Fruit fly (Drosophila melanogaster): ENCODE results near the gene shtd.

The shtd gene

DNA sequence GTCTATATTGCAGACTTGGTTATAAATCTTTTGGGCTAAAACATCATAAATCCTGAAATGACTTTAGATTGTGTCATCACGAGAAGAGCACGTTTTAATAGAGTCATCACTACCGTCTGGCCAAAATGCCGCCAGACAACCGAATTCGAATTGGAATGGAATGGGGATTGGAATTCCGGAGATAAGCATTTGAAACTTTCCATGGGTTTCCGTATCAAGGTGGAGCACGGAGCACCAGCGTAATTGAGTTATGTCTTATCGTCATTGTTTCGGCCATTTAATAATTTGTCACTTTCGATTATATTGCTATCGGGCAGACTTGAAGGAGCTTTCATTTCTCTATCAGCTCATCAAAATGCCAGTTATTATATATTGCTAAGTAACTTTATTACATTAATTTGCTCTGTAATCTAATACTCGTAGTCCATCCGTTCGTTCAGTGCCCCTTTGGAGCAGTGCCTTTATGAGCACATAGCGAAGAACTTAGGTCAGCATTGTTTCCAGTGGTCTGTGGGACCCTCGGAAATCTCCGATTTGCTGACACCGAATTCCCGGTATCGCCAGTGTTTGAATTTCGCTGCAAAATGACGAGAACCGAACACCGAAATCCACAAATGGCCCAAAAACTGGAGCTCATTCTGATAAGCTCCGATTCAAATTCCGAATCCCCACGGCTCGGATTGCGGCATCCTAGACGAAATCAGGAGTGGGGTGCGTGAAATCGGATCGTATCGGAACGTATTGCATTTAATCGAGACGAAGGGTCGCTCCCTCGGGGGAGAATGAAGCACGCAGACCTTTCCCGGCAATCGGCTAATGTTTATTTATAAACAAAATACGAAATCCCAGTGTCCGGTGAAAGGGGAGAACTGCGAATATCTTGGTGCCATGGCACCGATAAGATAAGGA is 38.0 kb upstream of the shtd start (continued):
- TF ChIP-seq corto (GFP tag; optimal IDR thresholded peaks at IDR 0.05) (no peak), Fer3 (tag; optimal IDR thresholded peaks at IDR 0.05) (no peak), Nf-YB (GFP tag; optimal IDR thresholded peaks at IDR 0.05) (no peak), CG16813 (GFP tag; IDR thresholded peaks at IDR 0.05; ENCODE audit: partially characterized antibody) (no peak), Pdp1 (GFP tag; optimal IDR thresholded peaks at IDR 0.05) (peak in 1 of 2 experiments; percentile 5)

DNA sequence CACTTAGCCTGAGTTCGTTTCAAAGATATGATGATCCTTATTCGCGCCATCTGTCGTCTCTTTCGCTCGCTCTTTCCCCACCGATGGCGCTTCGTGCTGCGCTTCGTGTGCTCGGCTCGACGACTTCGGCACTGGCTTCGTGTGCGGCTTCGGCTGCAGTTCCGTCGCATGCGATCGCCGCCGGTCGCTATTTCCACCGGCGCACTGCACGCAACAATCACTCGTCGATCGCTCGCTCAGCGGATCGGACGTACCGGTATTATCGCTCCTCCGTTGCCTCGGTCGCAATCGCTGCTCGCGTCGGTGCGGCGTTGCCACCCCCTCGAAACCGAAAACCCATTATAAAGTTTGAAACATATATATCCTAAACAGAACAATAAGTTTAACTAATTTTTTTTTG is 36.5 kb upstream of the shtd start:
- no peak for TF ChIP-seq Sox102F (GFP tag; optimal IDR thresholded peaks at IDR 0.05)
- TF ChIP-seq CG10321 (GFP tag; IDR thresholded peaks at IDR 0.05) = no peak
- no peak for TF ChIP-seq z (GFP tag; IDR thresholded peaks at IDR 0.05)
- TF ChIP-seq rib (GFP tag; IDR thresholded peaks at IDR 0.05) = no peak
- peak; percentile 42; the same call in 1 of the 2 replicates for TF ChIP-seq ttk (GFP tag; IDR thresholded peaks at IDR 0.05)
- TF ChIP-seq CG13624 (GFP tag; optimal IDR thresholded peaks at IDR 0.05) = no peak
- no peak for TF ChIP-seq CG30403 (GFP tag; optimal IDR thresholded peaks at IDR 0.05)
- no peak for TF ChIP-seq Hsf (GFP tag; optimal IDR thresholded peaks at IDR 0.05)
- TF ChIP-seq Meics (GFP tag; optimal IDR thresholded peaks at IDR 0.05) = no peak
- no peak for TF ChIP-seq Sox100B (GFP tag; optimal IDR thresholded peaks at IDR 0.05)
- TF ChIP-seq tgo (GFP tag; IDR thresholded peaks at IDR 0.05) = no peak
- no peak for TF ChIP-seq CG9876 (GFP tag; optimal IDR thresholded peaks at IDR 0.05)
- peak; percentile 40; the same call in 1 of the 2 replicates for TF ChIP-seq sim (GFP tag; IDR thresholded peaks at IDR 0.05)
- TF ChIP-seq mam (GFP tag; optimal IDR thresholded peaks at IDR 0.05) = no peak
- no peak for TF ChIP-seq CG12104 (GFP tag; optimal IDR thresholded peaks at IDR 0.05)
- TF ChIP-seq br (optimal IDR thresholded peaks at IDR 0.05) = no peak
- peak; percentile 47; the same call in 1 of the 2 replicates for TF ChIP-seq Adf1 (GFP tag; IDR thresholded peaks at IDR 0.05)
- no peak for TF ChIP-seq HLH54F (GFP tag; optimal IDR thresholded peaks at IDR 0.05)
- TF ChIP-seq unc-4 (GFP tag; IDR thresholded peaks at IDR 0.05; ENCODE audit: partially characterized antibody) = no peak
- TF ChIP-seq CG18619 (GFP tag; optimal IDR thresholded peaks at IDR 0.05) = no peak
- peak; percentile 6 for TF ChIP-seq fd102C (GFP tag; optimal IDR thresholded peaks at IDR 0.05)
- TF ChIP-seq abd-A (tag; optimal IDR thresholded peaks at IDR 0.05) = no peak
- peak in 1 of 2 experiments; percentile 15 for TF ChIP-seq Pdp1 (GFP tag; optimal IDR thresholded peaks at IDR 0.05)
- peak; percentile 73; the same call in 1 of the 3 replicates for TF ChIP-seq CG11456 (GFP tag; IDR thresholded peaks at IDR 0.05)
- TF ChIP-seq CG16779 (GFP tag; IDR thresholded peaks at IDR 0.05) = no peak
- TF ChIP-seq tna (GFP tag; IDR thresholded peaks at IDR 0.05; ENCODE audit: partially characterized antibody) = peak; percentile 33; the same call in 1 of the 2 replicates
- TF ChIP-seq Fer3 (tag; optimal IDR thresholded peaks at IDR 0.05) = no peak
- TF ChIP-seq Hand (GFP tag; optimal IDR thresholded peaks at IDR 0.05) = no peak
- no peak for TF ChIP-seq CG13894 (tag; optimal IDR thresholded peaks at IDR 0.05)
- no peak for TF ChIP-seq Hr78 (GFP tag; optimal IDR thresholded peaks at IDR 0.05)
- TF ChIP-seq CG8478 (optimal IDR thresholded peaks at IDR 0.05) = no peak
- peak; percentile 8 for TF ChIP-seq CG2120 (GFP tag; optimal IDR thresholded peaks at IDR 0.05)
- TF ChIP-seq Lpt (GFP tag; optimal IDR thresholded peaks at IDR 0.05) = no peak
- no peak for TF ChIP-seq zen2 (GFP tag; IDR thresholded peaks at IDR 0.05; ENCODE audit: partially characterized antibody)
- TF ChIP-seq unpg (GFP tag; optimal IDR thresholded peaks at IDR 0.05) = peak; percentile 17
- TF ChIP-seq zfh1 (GFP tag; IDR thresholded peaks at IDR 0.05) = peak; percentile 49; the same call in 1 of the 3 replicates
- TF ChIP-seq CG13775 (GFP tag; optimal IDR thresholded peaks at IDR 0.05) = no peak
- no peak for TF ChIP-seq CG9437 (GFP tag; optimal IDR thresholded peaks at IDR 0.05)
- TF ChIP-seq jumu (GFP tag; optimal IDR thresholded peaks at IDR 0.05) = peak; percentile 27
- TF ChIP-seq dysf (GFP tag; IDR thresholded peaks at IDR 0.05) = no peak
- TF ChIP-seq CG12299 (tag; optimal IDR thresholded peaks at IDR 0.05) = no peak
- TF ChIP-seq CG2889 (GFP tag; IDR thresholded peaks at IDR 0.05) = no peak
- no peak for TF ChIP-seq sisA (GFP tag; IDR thresholded peaks at IDR 0.05)
- peak; percentile 5 for TF ChIP-seq CG6813 (GFP tag; optimal IDR thresholded peaks at IDR 0.05)

Measured in whole organism, embryonic.